Worm (Caenorhabditis elegans): ENCODE measurements around the gene eps-8.

ce11 chrIV:14929421-14929820, 50.1 kb downstream of the eps-8 start, which contains the start of gene Y57G11C.28:
- no peak for TF ChIP-seq snpc-4 (tag; optimal IDR thresholded peaks at IDR 0.05)
- no peak for TF ChIP-seq mdl-1 (tag; optimal IDR thresholded peaks at IDR 0.05)

Measured in whole organism, L4 larva.